Worm (Caenorhabditis elegans): ENCODE data around the gene F46C5.4.

F46C5.4 gene

DNA sequence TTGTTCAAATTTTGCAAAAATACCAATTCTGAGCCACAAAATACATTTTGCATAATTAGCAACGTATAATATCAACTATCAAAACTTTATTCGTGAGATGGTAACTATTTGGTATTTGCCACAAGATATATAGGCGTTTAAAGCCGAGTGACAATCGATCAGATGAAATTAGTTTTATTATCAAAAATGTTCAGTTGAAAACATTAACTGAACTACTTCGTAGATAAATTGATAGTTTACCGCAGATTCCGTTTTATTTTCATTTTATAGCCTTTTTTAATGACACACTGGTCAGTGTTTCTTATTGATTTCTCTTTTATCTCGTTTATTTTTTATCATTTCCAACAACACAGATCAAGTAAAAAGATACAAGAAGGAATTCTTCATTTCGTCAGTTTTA, 18.7 kb upstream of the F46C5.4 start:
- TF ChIP-seq F13C5.2 (tag; optimal IDR thresholded peaks at IDR 0.05) (no peak), ceh-13 (GFP tag; optimal IDR thresholded peaks at IDR 0.05) (no peak), scrt-1 (GFP tag; IDR thresholded peaks at IDR 0.05) (no peak), B0310.2 (tag; optimal IDR thresholded peaks at IDR 0.05) (no peak), sea-1 (GFP tag; conservative IDR thresholded peaks at IDR 0.05) (no peak), flt-1 (GFP tag; IDR thresholded peaks at IDR 0.05) (no peak), tbx-37 (GFP tag; conservative IDR thresholded peaks at IDR 0.05) (no peak), ets-7 (tag; optimal IDR thresholded peaks at IDR 0.05) (no peak), aly-1 (tag; optimal IDR thresholded peaks at IDR 0.05) (no peak), tra-4 (tag; optimal IDR thresholded peaks at IDR 0.05) (no peak)

DNA sequence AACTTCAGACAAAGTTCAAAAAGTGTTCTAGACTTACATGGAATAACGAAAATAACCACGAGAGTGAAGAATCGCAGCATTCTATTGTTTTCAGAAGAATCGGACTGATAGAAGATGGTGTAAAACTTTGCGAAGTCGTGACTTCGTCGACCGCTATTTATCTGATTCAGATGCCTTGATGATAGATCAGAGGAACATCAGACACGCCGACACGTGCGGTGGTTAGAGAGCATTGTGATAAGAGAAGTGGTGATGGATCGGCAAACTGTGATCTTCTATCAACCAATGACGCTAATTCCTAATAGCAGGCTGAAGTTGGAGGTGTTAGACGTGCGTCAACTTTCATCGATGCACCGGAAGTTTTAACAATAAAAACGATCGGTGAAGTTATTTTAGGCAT, 17.6 kb upstream of the F46C5.4 start:
- TF ChIP-seq scrt-1 (GFP tag; IDR thresholded peaks at IDR 0.05) (no peak), ets-7 (tag; optimal IDR thresholded peaks at IDR 0.05) (no peak), aly-1 (tag; optimal IDR thresholded peaks at IDR 0.05) (no peak), sea-1 (GFP tag; conservative IDR thresholded peaks at IDR 0.05) (no peak), tbx-37 (GFP tag; conservative IDR thresholded peaks at IDR 0.05) (no peak), pes-1 (GFP tag; IDR thresholded peaks at IDR 0.05) (no peak)

DNA sequence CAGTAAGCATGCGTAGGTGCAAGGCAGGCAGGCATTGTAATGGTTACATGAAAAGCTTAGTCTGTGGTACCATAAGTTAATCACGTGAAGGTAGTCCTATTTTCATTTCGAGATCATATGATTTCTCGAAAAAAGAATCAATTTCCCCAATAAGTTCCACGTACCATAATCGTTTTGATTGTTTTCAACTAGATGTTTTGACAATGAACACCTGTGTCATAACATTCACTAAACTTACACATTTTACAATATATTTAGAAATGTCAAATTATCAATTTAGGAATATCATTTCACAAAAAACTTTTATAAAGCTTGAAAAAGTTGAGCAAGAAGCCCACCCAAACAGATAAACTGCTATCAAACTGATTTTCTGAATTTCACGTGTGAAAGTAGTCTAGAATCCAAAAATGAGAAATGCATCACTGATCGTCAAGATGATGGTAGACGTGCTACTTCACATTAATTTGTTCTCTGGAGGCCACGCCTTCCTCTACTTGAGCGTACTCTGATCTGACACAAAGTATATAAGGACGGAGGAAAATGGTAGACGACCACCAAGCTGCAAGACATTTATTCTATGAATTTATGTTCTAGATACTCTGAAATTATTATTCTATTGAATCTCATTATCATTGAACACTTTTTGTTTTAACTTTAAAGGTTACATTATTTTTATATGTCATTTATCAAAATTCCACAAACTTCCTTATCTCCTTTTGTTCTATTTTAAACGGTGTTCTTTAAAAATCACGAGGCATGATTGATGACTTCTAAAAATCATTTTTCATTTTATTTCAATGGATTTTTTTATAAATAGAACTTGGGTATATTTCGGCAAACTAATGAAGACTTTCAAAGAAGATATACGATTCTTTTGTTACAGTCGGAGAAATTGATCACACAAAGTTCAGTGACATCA, 16.6 kb upstream of the F46C5.4 start, which contains the start of gene F46C5.10:
TSS of gene F46C5.10 (minus strand) at position 51 of the 919 bp plus-strand sequence.
- no peak for TF ChIP-seq hmbx-1 (tag; optimal IDR thresholded peaks at IDR 0.05)
- no peak for TF ChIP-seq hmg-4 (GFP tag; optimal IDR thresholded peaks at IDR 0.05)
- no peak for TF ChIP-seq ets-7 (tag; optimal IDR thresholded peaks at IDR 0.05)
- TF ChIP-seq ceh-13 (GFP tag; optimal IDR thresholded peaks at IDR 0.05): no peak
- no peak for TF ChIP-seq B0310.2 (tag; optimal IDR thresholded peaks at IDR 0.05)
- no peak for TF ChIP-seq sea-1 (GFP tag; conservative IDR thresholded peaks at IDR 0.05)
- TF ChIP-seq tbx-37 (GFP tag; conservative IDR thresholded peaks at IDR 0.05): no peak
- TF ChIP-seq aly-1 (tag; optimal IDR thresholded peaks at IDR 0.05): no peak
- no peak for TF ChIP-seq tbx-11 (GFP tag; IDR thresholded peaks at IDR 0.05)
- TF ChIP-seq hnd-1 (tag; optimal IDR thresholded peaks at IDR 0.05): no peak
- no peak for TF ChIP-seq tra-4 (tag; optimal IDR thresholded peaks at IDR 0.05)
- no peak for TF ChIP-seq ceh-36 (tag; optimal IDR thresholded peaks at IDR 0.05)
- no peak for TF ChIP-seq flt-1 (GFP tag; IDR thresholded peaks at IDR 0.05)
- no peak for TF ChIP-seq F13C5.2 (tag; optimal IDR thresholded peaks at IDR 0.05)
- TF ChIP-seq ama-1 (optimal IDR thresholded peaks at IDR 0.05): no peak
- TF ChIP-seq scrt-1 (GFP tag; IDR thresholded peaks at IDR 0.05): no peak
- TF ChIP-seq pes-1 (GFP tag; IDR thresholded peaks at IDR 0.05): no peak

DNA sequence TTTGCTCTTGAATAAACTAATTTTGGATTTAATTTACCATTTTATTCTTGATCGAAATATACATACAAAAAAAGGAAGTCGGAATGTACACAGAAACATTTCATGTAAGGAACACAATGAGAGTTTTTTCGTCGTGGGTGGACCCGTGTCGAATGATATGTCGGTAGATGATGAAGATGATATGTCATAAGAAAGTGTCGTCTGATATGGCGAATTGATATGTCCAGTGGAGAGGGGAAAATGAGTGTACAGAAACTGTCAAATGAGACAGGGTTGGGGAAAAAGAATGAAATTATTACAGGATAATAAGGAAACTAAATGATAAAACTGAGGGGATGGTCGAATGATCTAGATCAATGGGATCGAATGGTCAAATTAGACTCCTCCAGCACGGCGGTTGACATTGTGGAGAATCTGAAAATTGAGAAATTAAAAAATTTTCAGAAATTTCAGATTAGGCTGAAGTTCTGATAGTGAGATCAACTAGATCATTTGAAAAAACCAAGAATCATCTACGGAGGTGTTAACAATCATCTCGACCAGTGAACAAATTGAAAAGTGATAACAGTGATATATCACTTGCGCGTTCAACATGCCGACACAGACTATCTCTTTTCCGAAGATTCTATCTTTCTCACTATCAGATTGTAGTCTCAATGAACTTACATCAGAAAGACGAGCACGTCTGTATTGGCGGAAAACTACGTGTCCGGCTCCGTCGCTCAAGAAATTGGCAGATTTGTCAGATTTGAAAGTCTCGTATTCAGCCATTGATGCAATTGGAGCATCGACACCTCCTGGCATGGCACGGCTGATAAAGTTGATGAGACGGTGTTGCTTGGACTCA, 15.5 kb upstream of the F46C5.4 start:
- TF ChIP-seq B0310.2 (tag; optimal IDR thresholded peaks at IDR 0.05) (no peak), sea-1 (GFP tag; conservative IDR thresholded peaks at IDR 0.05) (no peak), tbx-37 (GFP tag; conservative IDR thresholded peaks at IDR 0.05) (no peak), tbx-11 (GFP tag; IDR thresholded peaks at IDR 0.05) (no peak), hnd-1 (tag; optimal IDR thresholded peaks at IDR 0.05) (no peak), ceh-36 (tag; optimal IDR thresholded peaks at IDR 0.05) (no peak), tra-4 (tag; optimal IDR thresholded peaks at IDR 0.05) (no peak), scrt-1 (GFP tag; IDR thresholded peaks at IDR 0.05) (no peak), hmbx-1 (tag; optimal IDR thresholded peaks at IDR 0.05) (no peak), aly-1 (tag; optimal IDR thresholded peaks at IDR 0.05) (no peak), pes-1 (GFP tag; IDR thresholded peaks at IDR 0.05) (no peak), hmg-4 (GFP tag; optimal IDR thresholded peaks at IDR 0.05) (no peak), ama-1 (optimal IDR thresholded peaks at IDR 0.05) (no peak), ceh-13 (GFP tag; optimal IDR thresholded peaks at IDR 0.05) (no peak), flt-1 (GFP tag; IDR thresholded peaks at IDR 0.05) (no peak), ets-7 (tag; optimal IDR thresholded peaks at IDR 0.05) (no peak)

DNA sequence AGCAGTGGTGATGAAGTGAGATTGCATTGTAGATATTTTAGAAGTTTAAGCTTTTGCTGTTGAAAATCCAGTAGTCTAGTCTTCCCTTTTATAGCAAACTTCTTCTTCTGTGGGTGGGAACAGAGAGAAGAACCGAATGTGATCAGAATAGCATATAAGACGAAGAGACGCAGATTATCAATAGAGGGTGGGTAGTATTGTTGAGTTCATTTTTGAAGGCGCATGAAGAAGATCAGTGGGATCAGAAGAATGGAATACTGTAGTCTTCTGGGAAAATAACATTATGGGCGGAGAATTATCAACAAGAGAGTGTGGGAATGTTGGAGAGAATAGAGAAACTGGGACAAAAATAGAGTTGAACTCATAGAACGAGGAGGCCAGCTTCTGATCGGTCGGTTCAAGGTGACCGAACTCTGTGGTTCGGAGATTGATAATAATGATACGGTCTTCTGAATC, 14.7 kb upstream of the F46C5.4 start, which contains the start of gene F46C5.1:
TSS of gene F46C5.1 (minus strand) at position 51 of the 456 bp plus-strand sequence.
- TF ChIP-seq ets-7 (tag; optimal IDR thresholded peaks at IDR 0.05): no peak
- no peak for TF ChIP-seq scrt-1 (GFP tag; IDR thresholded peaks at IDR 0.05)
- no peak for TF ChIP-seq aly-1 (tag; optimal IDR thresholded peaks at IDR 0.05)
- TF ChIP-seq tra-4 (tag; optimal IDR thresholded peaks at IDR 0.05): no peak

DNA sequence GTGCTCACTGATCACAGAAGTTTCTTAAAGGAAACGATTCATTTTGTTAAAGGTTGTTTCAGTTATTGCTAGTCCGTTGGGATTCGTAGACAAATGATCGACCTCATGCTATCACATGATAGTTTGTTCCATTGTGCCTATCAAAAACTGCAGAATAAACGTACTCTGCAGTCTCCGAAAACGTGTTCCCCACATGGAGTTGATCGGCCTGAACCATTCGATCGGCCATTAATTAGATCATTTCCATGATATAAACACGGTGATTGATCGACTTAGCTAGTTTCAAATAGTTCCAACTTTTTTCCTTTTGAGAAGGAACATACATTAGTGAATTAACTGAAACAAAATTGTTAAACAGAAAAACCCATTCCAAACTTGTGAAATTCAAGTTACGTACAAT, 13.2 kb upstream of the F46C5.4 start:
- no peak for TF ChIP-seq ama-1 (optimal IDR thresholded peaks at IDR 0.05)
- TF ChIP-seq hnd-1 (tag; optimal IDR thresholded peaks at IDR 0.05): no peak
- no peak for TF ChIP-seq tbx-37 (GFP tag; conservative IDR thresholded peaks at IDR 0.05)
- no peak for TF ChIP-seq aly-1 (tag; optimal IDR thresholded peaks at IDR 0.05)
- TF ChIP-seq ceh-36 (tag; optimal IDR thresholded peaks at IDR 0.05): no peak
- TF ChIP-seq scrt-1 (GFP tag; IDR thresholded peaks at IDR 0.05): no peak
- no peak for TF ChIP-seq pes-1 (GFP tag; IDR thresholded peaks at IDR 0.05)
- TF ChIP-seq hmbx-1 (tag; optimal IDR thresholded peaks at IDR 0.05): no peak
- no peak for TF ChIP-seq flt-1 (GFP tag; IDR thresholded peaks at IDR 0.05)
- TF ChIP-seq F13C5.2 (tag; optimal IDR thresholded peaks at IDR 0.05): no peak
- TF ChIP-seq tra-4 (tag; optimal IDR thresholded peaks at IDR 0.05): no peak
- TF ChIP-seq hmg-4 (GFP tag; optimal IDR thresholded peaks at IDR 0.05): no peak
- TF ChIP-seq ceh-13 (GFP tag; optimal IDR thresholded peaks at IDR 0.05): no peak
- TF ChIP-seq ets-7 (tag; optimal IDR thresholded peaks at IDR 0.05): no peak
- no peak for TF ChIP-seq tbx-11 (GFP tag; IDR thresholded peaks at IDR 0.05)
- no peak for TF ChIP-seq sea-1 (GFP tag; conservative IDR thresholded peaks at IDR 0.05)
- TF ChIP-seq B0310.2 (tag; optimal IDR thresholded peaks at IDR 0.05): no peak

Data from whole organism, early embryonic.